Worm (Caenorhabditis elegans): Measurements from ENCODE around the gene rpy-1.

DNA sequence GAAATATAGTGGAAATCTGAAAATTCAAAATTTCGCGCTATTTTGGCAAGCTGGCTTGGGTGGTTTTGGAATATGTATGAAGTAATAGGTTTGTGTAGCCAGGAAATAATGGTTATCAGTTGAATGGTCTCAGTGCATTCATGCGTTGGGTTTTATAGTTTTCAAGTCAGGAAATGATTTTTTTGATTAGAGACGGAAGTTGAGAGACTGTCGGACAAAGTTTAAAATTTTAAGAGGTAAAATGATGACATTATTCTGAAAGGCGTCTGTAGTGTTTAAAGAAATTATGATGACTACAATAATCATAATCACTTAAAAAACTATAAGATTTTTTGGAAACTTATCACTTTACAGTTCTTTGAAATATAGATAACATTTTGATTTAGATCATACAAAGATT is 3.9 kb downstream of the rpy-1 start, which contains the start of gene C18H9.6:
- TF ChIP-seq him-1 (tag; optimal IDR thresholded peaks at IDR 0.05) (no peak), dao-5 (tag; optimal IDR thresholded peaks at IDR 0.05) (no peak)

All from whole organism, L4/young adult.